Worm (Caenorhabditis elegans) whole organism, young adult: Measurements from ENCODE around the gene R04E5.7.

Experiments
- B0019.2 ChIP-seq: fragments of 200-800 bp; sonication (Bioruptor generic); conservative IDR thresholded peaks from 2 replicates; pipeline ENCODE4 v1.3.6; 2022; ENCODE audit warnings: missing genetic modification reagents, missing genetic modification characterization, missing compliant biosample characterization
- D2030.7 ChIP-seq: fragments of 200-800 bp; sonication (Bioruptor generic); IDR thresholded peaks from 2 replicates; pipeline ENCODE4 v1.3.6; 2022; ENCODE audit warnings: missing genetic modification reagents, missing genetic modification characterization, missing compliant biosample characterization
- F33H1.4 ChIP-seq: fragments of 200-800 bp; sonication (Bioruptor generic); IDR thresholded peaks from 2 replicates; pipeline ENCODE4 v1.3.6; 2022; ENCODE audit warnings: missing genetic modification reagents, missing genetic modification characterization, missing compliant biosample characterization
- F49E8.2 ChIP-seq: sonication (generic microtip); optimal IDR thresholded peaks from 3 replicates; lab custom pipeline; 2017; ENCODE audit warnings: missing genetic modification characterization, mild to moderate bottlenecking, missing compliant biosample characterization, antibody characterized with exemption, moderate library complexity; ENCODE audit not compliant: insufficient read depth
- F52B5.7 ChIP-seq: sonication (generic microtip); optimal IDR thresholded peaks from 2 replicates; lab custom pipeline; 2016; ENCODE audit warnings: mild to moderate bottlenecking, missing genetic modification characterization, missing compliant biosample characterization
- F55B11.4 ChIP-seq: sonication (generic microtip); optimal IDR thresholded peaks from 2 replicates; lab custom pipeline; 2016; ENCODE audit warnings: missing compliant biosample characterization, missing genetic modification characterization, borderline replicate concordance; ENCODE audit not compliant: insufficient read depth
- F57C9.4 ChIP-seq: sonication (generic microtip); optimal IDR thresholded peaks from 2 replicates; lab custom pipeline; 2017; ENCODE audit warnings: mild to moderate bottlenecking, missing genetic modification characterization, missing compliant biosample characterization
- K12H6.12 ChIP-seq: fragments of 200-800 bp; sonication (Bioruptor generic); optimal IDR thresholded peaks from 2 replicates; lab custom pipeline; 2018; ENCODE audit warnings: mild to moderate bottlenecking, missing genetic modification characterization, missing compliant biosample characterization
- Y53G8AR.9 ChIP-seq: fragments of 200-800 bp; sonication (Bioruptor generic); conservative IDR thresholded peaks from 2 replicates; pipeline ENCODE4 v1.3.6; 2022; ENCODE audit warnings: missing genetic modification reagents, missing genetic modification characterization, missing compliant biosample characterization
- Y79H2A.3 ChIP-seq: fragments of 200-800 bp; sonication (Bioruptor generic); conservative IDR thresholded peaks from 2 replicates; pipeline ENCODE4 v1.3.6; 2022; ENCODE audit warnings: missing genetic modification reagents, missing genetic modification characterization, missing compliant biosample characterization
- Y95B8A.8 ChIP-seq: fragments of 200-800 bp; sonication (Bioruptor generic); IDR thresholded peaks from 2 replicates; pipeline ENCODE4 v1.3.6; 2022; ENCODE audit warnings: missing genetic modification reagents, missing genetic modification characterization, missing compliant biosample characterization
- ZK185.1 ChIP-seq: sonication (generic microtip); optimal IDR thresholded peaks from 2 replicates; lab custom pipeline; 2016; ENCODE audit warnings: mild to moderate bottlenecking, missing genetic modification characterization, missing compliant biosample characterization; ENCODE audit not compliant: poor library complexity, severe bottlenecking
- akir-1 ChIP-seq: fragments of 200-800 bp; sonication (Bioruptor generic); optimal IDR thresholded peaks from 2 replicates; lab custom pipeline; 2018; ENCODE audit warnings: mild to moderate bottlenecking, missing genetic modification characterization, moderate library complexity, missing compliant biosample characterization
- aptf-2 ChIP-seq: fragments of 200-800 bp; sonication (Bioruptor generic); conservative IDR thresholded peaks from 2 replicates; pipeline ENCODE4 v1.3.6; 2022; ENCODE audit warnings: missing genetic modification reagents, missing genetic modification characterization, missing compliant biosample characterization
- athp-1 ChIP-seq: sonication (generic microtip); optimal IDR thresholded peaks from 2 replicates; lab custom pipeline; 2017; ENCODE audit warnings: mild to moderate bottlenecking, missing genetic modification characterization, missing compliant biosample characterization
- attf-3 ChIP-seq: fragments of 200-800 bp; sonication (Bioruptor generic); conservative IDR thresholded peaks from 2 replicates; pipeline ENCODE4 v1.3.6; 2022; ENCODE audit warnings: missing genetic modification reagents, missing genetic modification characterization, missing compliant biosample characterization
- attf-5 ChIP-seq: fragments of 200-800 bp; sonication (Bioruptor generic); optimal IDR thresholded peaks from 2 replicates; lab custom pipeline; 2018; ENCODE audit warnings: mild to moderate bottlenecking, missing genetic modification characterization, missing compliant biosample characterization
- attf-6 ChIP-seq: fragments of 200-800 bp; sonication (Bioruptor generic); IDR thresholded peaks from 2 replicates; pipeline ENCODE4 v1.3.6; 2022; ENCODE audit warnings: missing genetic modification reagents, missing genetic modification characterization, missing compliant biosample characterization
- ceh-27 ChIP-seq: fragments of 200-800 bp; sonication (Bioruptor generic); optimal IDR thresholded peaks from 2 replicates; lab custom pipeline; 2018; ENCODE audit warnings: mild to moderate bottlenecking, missing genetic modification characterization, moderate library complexity, missing compliant biosample characterization
- ceh-91 ChIP-seq: fragments of 200-800 bp; sonication (Bioruptor generic); IDR thresholded peaks from 2 replicates; pipeline ENCODE4 v1.3.6; 2022; ENCODE audit warnings: missing genetic modification reagents, missing genetic modification characterization, missing compliant biosample characterization
- die-1 ChIP-seq: sonication (generic microtip); optimal IDR thresholded peaks from 2 replicates; lab custom pipeline; 2016; ENCODE audit warnings: missing genotype, mild to moderate bottlenecking, missing genetic modification characterization, missing compliant biosample characterization
- dpl-1 ChIP-seq: fragments of 150-350 bp; optimal IDR thresholded peaks from 2 replicates; lab custom pipeline; 2014; ENCODE audit warnings: missing biosample characterization, missing genetic modification reagents, missing genetic modification characterization
- efl-1 ChIP-seq: fragments of 150-350 bp; optimal IDR thresholded peaks from 2 replicates; lab custom pipeline; 2014; ENCODE audit warnings: missing biosample characterization, missing genetic modification reagents, missing genetic modification characterization
- gei-17 ChIP-seq: fragments of 200-800 bp; sonication (Bioruptor generic); optimal IDR thresholded peaks from 2 replicates; lab custom pipeline; 2018; ENCODE audit warnings: mild to moderate bottlenecking, missing genetic modification characterization, missing compliant biosample characterization
- hrde-1 ChIP-seq: sonication (generic microtip); optimal IDR thresholded peaks from 2 replicates; lab custom pipeline; 2016; ENCODE audit warnings: missing genetic modification characterization, mild to moderate bottlenecking, missing compliant biosample characterization, moderate library complexity, missing genotype, missing genetic modification reagents, borderline replicate concordance
- let-526 ChIP-seq: fragments of 200-800 bp; sonication (Bioruptor generic); IDR thresholded peaks from 2 replicates; pipeline ENCODE4 v1.3.6; 2022; ENCODE audit warnings: missing genetic modification reagents, missing genetic modification characterization, missing compliant biosample characterization
- lin-54 ChIP-seq: fragments of 200-800 bp; sonication (Bioruptor generic); optimal IDR thresholded peaks from 2 replicates; lab custom pipeline; 2018; ENCODE audit warnings: mild to moderate bottlenecking, missing genetic modification characterization, missing compliant biosample characterization
- lir-1 ChIP-seq: fragments of 200-800 bp; sonication (Bioruptor generic); conservative IDR thresholded peaks from 2 replicates; pipeline ENCODE4 v1.3.6; 2022; ENCODE audit warnings: missing genetic modification reagents, missing genetic modification characterization, missing compliant biosample characterization
- lsl-1 ChIP-seq: fragments of 200-800 bp; sonication (Bioruptor generic); optimal IDR thresholded peaks from 2 replicates; lab custom pipeline; 2018; ENCODE audit warnings: mild to moderate bottlenecking, missing genetic modification characterization, moderate library complexity, missing compliant biosample characterization
- madf-3 ChIP-seq: fragments of 200-800 bp; sonication (Bioruptor generic); IDR thresholded peaks from 2 replicates; pipeline ENCODE4 v1.3.6; 2022; ENCODE audit warnings: missing genetic modification reagents, missing genetic modification characterization, missing compliant biosample characterization
- mcd-1 ChIP-seq: fragments of 200-800 bp; sonication (Bioruptor generic); IDR thresholded peaks from 2 replicates; pipeline ENCODE4 v1.3.6; 2022; ENCODE audit warnings: missing genetic modification reagents, missing genetic modification characterization, missing compliant biosample characterization
- nfya-1 ChIP-seq: sonication (generic microtip); optimal IDR thresholded peaks from 2 replicates; lab custom pipeline; 2017; ENCODE audit warnings: antibody characterized with exemption, missing compliant biosample characterization, missing genetic modification characterization, borderline replicate concordance; ENCODE audit not compliant: insufficient read depth
- nfyb-1 ChIP-seq: fragments of 200-800 bp; sonication (Bioruptor generic); IDR thresholded peaks from 2 replicates; pipeline ENCODE4 v1.3.6; 2022; ENCODE audit warnings: missing genetic modification reagents, missing genetic modification characterization, missing compliant biosample characterization
- nhr-80 ChIP-seq: sonication (generic microtip); optimal IDR thresholded peaks from 2 replicates; lab custom pipeline; 2016; ENCODE audit warnings: missing genetic modification characterization, missing compliant biosample characterization
- nhr-90 ChIP-seq: sonication (generic microtip); optimal IDR thresholded peaks from 2 replicates; lab custom pipeline; 2016; ENCODE audit warnings: missing genotype, mild to moderate bottlenecking, missing genetic modification characterization, missing compliant biosample characterization
- pbrm-1 ChIP-seq: fragments of 200-800 bp; sonication (Bioruptor generic); IDR thresholded peaks from 2 replicates; pipeline ENCODE4 v1.3.6; 2022; ENCODE audit warnings: missing genetic modification reagents, missing genetic modification characterization, missing compliant biosample characterization
- pha-4 ChIP-seq: fragments of 150-350 bp; sonication (generic microtip); optimal IDR thresholded peaks from 2 replicates; lab custom pipeline; 2014; ENCODE audit warnings: missing biosample characterization, missing genetic modification reagents, missing genetic modification characterization
- rec-8 ChIP-seq, 2 experiments: sonication (generic microtip); optimal IDR thresholded peaks; 2 replicates each; lab custom pipeline; 2016; ENCODE audit warnings: mild to moderate bottlenecking in 2 of 2, missing genetic modification characterization in 2 of 2, missing genetic modification reagents in 2 of 2, missing genotype in 2 of 2, missing biosample characterization in 1 of 2, missing compliant biosample characterization in 1 of 2, moderate library complexity in 1 of 2
- rpc-1 ChIP-seq, 2 experiments: fragments of 150-350 bp in 1 of 2; sonication (generic microtip) in 1 of 2; optimal IDR thresholded peaks; 2 replicates each; lab custom pipeline; 2014 to 2018; ENCODE audit warnings: missing biosample characterization in 1 of 2, missing genetic modification characterization in 1 of 2, missing genetic modification reagents in 1 of 2, missing genotype in 1 of 2
- tbx-9 ChIP-seq: sonication (generic microtip); optimal IDR thresholded peaks from 2 replicates; lab custom pipeline; 2016; ENCODE audit warnings: borderline replicate concordance, missing genetic modification characterization, inconsistent platforms, missing compliant biosample characterization
- tlf-1 ChIP-seq: fragments of 200-800 bp; sonication (Bioruptor generic); optimal IDR thresholded peaks from 2 replicates; lab custom pipeline; 2018; ENCODE audit warnings: mild to moderate bottlenecking, missing genetic modification characterization, missing compliant biosample characterization
- unc-130 ChIP-seq: sonication (generic microtip); optimal IDR thresholded peaks from 2 replicates; lab custom pipeline; 2016; ENCODE audit warnings: missing genetic modification reagents, missing genetic modification characterization, missing compliant biosample characterization
- zfh-2 ChIP-seq: fragments of 200-800 bp; sonication (Bioruptor generic); conservative IDR thresholded peaks from 2 replicates; pipeline ENCODE4 v1.3.6; 2022; ENCODE audit warnings: missing genetic modification reagents, missing genetic modification characterization, missing compliant biosample characterization
- zim-3 ChIP-seq: sonication (generic microtip); optimal IDR thresholded peaks from 2 replicates; lab custom pipeline; 2017; ENCODE audit warnings: mild to moderate bottlenecking, missing genetic modification characterization, moderate library complexity, missing compliant biosample characterization
- ztf-28 ChIP-seq: fragments of 200-800 bp; sonication (Bioruptor generic); IDR thresholded peaks from 2 replicates; pipeline ENCODE4 v1.3.6; 2022; ENCODE audit warnings: missing genetic modification reagents, missing genetic modification characterization, missing compliant biosample characterization

Gene R04E5.7

DNA sequence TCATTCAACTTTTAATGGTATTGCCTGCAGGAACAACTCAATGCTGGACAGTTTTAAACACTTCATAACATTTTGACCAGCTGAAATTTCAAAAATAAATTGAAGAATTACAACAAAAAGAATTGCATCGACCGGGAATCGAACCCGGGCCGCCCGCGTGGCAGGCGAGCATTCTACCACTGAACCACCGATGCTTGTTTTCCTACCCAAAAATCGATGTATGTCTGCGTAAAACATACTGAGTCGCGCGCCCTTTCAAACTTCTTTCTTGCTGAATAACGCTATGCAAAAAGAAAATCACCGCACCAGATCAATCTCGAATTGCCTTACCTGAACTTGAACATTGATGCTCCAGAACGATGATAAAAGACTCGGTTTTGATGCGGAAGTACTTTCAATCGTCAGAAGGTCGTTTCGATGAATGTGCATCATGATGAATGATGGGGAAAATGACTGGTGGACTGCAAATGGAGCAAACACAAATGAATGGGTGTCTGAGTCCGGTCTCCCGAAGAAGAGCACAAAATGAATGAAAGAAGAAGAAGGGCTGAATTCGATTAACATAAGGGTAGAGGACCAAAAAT, at the start of gene R04E5.7 (continued):
- TF ChIP-seq B0019.2 (GFP tag; lab: Robert Waterston, UW) (no peak), akir-1 (no peak), F33H1.4 (GFP tag; lab: Robert Waterston, UW) (no peak), rpc-1 (optimal IDR thresholded peaks at IDR 0.05; lab: Kevin White, UChicago) (peak; percentile 73), rpc-1 (tag; optimal IDR thresholded peaks at IDR 0.05; lab: Kevin White, UChicago) (peak; percentile 79), F49E8.2 (tag; lab: Kevin White, UChicago) (no peak), attf-5 (GFP tag; lab: Kevin White, UChicago) (no peak), lir-1 (GFP tag; lab: Robert Waterston, UW) (no peak), nhr-90 (tag; lab: Kevin White, UChicago) (peak; percentile 34), Y53G8AR.9 (GFP tag; lab: Robert Waterston, UW) (no peak), pha-4 (no peak), attf-3 (no peak), efl-1 (GFP tag; lab: Kevin White, UChicago) (no peak), die-1 (tag; lab: Kevin White, UChicago) (peak; percentile 4), zim-3 (tag; lab: Kevin White, UChicago) (no peak), F55B11.4 (tag; lab: Kevin White, UChicago) (no peak), K12H6.12 (tag; lab: Kevin White, UChicago) (no peak), lin-54 (peak; percentile 7), nfyb-1 (GFP tag; lab: Robert Waterston, UW) (no peak), nfya-1 (tag; lab: Kevin White, UChicago) (no peak), aptf-2 (no peak), tlf-1 (GFP tag; lab: Kevin White, UChicago) (no peak), ZK185.1 (no peak), ceh-27 (peak; percentile 63), attf-6 (GFP tag; lab: Robert Waterston, UW) (no peak), zfh-2 (GFP tag; lab: Robert Waterston, UW) (no peak), Y95B8A.8 (no peak), ztf-28 (no peak), F57C9.4 (tag; lab: Kevin White, UChicago) (no peak), pbrm-1 (GFP tag; lab: Robert Waterston, UW) (peak; percentile 89)

DNA sequence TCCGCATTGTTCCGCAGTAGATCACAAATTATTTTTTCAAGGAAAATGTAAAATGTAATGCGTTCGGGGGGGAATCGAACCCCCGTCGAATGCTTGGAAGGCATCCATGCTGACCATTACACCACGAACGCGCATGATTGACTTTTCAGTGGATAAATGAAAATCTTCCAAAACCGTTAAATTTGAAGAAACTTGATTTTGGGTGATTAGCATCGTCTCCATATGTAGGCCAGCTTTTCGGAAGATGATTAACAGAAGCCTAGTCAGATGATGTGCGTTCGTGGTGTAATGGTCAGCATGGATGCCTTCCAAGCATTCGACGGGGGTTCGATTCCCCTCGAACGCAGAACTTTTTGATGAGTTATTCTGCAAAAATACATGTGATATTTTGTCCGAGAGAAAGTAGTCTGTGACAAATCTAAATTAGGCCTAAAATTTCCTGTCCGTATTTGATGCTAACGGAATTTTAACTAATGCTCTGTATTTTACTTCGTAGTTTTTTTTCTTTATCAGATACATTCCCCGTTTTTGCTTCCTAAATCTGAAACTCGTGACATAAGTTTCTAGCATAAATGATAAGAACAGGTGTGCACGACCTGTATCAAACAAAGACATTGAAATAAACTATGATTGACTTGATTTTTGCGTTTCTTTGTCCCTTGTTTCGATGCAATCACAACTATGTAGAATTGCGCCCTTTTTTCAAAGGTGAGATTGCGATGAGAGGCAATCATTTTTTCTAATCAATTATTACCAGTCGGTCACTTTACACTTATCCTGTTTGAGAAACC, 49.6 kb upstream of the R04E5.7 start, which contains the start of gene C28G1.10:
Gene C28G1.10 (plus strand): TSS at position 676 of the 791 bp plus-strand sequence.
- no peak for TF ChIP-seq madf-3 (GFP tag; lab: Robert Waterston, UW)
- TF ChIP-seq zfh-2 (GFP tag; lab: Robert Waterston, UW) = no peak
- no peak for TF ChIP-seq tbx-9
- TF ChIP-seq mcd-1 (GFP tag; lab: Robert Waterston, UW) = no peak
- peak; percentile 75 for TF ChIP-seq D2030.7 (GFP tag; lab: Robert Waterston, UW)
- TF ChIP-seq lsl-1 (GFP tag; lab: Kevin White, UChicago) = no peak
- peak; percentile 61 for TF ChIP-seq nhr-80
- no peak for TF ChIP-seq ceh-91 (GFP tag; lab: Robert Waterston, UW)
- TF ChIP-seq nfyb-1 (GFP tag; lab: Robert Waterston, UW) = peak; percentile 53; the same call in 1 of the 2 replicates
- no peak for TF ChIP-seq F52B5.7 (tag; lab: Kevin White, UChicago)
- TF ChIP-seq F57C9.4 (tag; lab: Kevin White, UChicago) = no peak
- 0 out of 2 replicates have a peak, but pooled peaks have one; percentile 15 for TF ChIP-seq aptf-2
- TF ChIP-seq rec-8 (tag; optimal IDR thresholded peaks at IDR 0.05; lab: Kevin White, UChicago) = peak; percentile 17 to 24
- no peak for TF ChIP-seq athp-1
- TF ChIP-seq gei-17 (GFP tag; lab: Kevin White, UChicago) = no peak
- no peak for TF ChIP-seq Y79H2A.3 (GFP tag; lab: Robert Waterston, UW)
- no peak for TF ChIP-seq unc-130 (GFP tag; lab: Kevin White, UChicago)
- no peak for TF ChIP-seq ztf-28
- no peak for TF ChIP-seq let-526 (GFP tag; lab: Robert Waterston, UW)
- no peak for TF ChIP-seq dpl-1 (GFP tag; lab: Kevin White, UChicago)
- TF ChIP-seq hrde-1 (tag; lab: Kevin White, UChicago) = peak; percentile 29
